Worm (Caenorhabditis elegans): ENCODE results near the gene C49F8.3.

DNA sequence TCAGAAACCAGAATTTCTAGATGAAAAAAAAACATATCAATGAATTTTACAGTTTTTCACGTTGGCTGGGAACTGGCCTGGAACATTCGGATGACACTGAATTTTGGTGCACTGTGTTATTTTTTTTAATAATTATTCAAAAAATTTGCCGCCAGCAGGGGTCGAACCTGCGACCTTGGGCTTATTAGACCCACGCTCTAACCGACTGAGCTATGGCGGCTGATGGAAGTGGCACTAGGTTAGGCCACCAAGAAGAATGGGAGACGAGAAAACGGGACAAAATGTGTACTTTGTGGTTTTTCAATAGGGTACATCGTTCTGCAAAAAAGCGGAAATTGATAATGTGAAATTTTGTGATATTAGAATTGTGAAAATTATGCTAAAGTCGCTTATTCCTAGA lies 27.6 kb upstream of the C49F8.3 start:
- TF ChIP-seq pqm-1 (tag; optimal IDR thresholded peaks at IDR 0.05), result no peak
- no peak for TF ChIP-seq pag-3 (tag; optimal IDR thresholded peaks at IDR 0.05; ENCODE audit: borderline replicate concordance)
- no peak for TF ChIP-seq eyg-1 (tag; optimal IDR thresholded peaks at IDR 0.05)
- no peak for TF ChIP-seq hlh-6 (tag; optimal IDR thresholded peaks at IDR 0.05)
- peak; percentile 4 for TF ChIP-seq ceh-48 (tag; optimal IDR thresholded peaks at IDR 0.05)
- no peak for TF ChIP-seq syd-9 (tag; optimal IDR thresholded peaks at IDR 0.05)
- no peak for TF ChIP-seq pha-4 (tag; optimal IDR thresholded peaks at IDR 0.05)
